Fruit fly (Drosophila melanogaster) whole organism, pupa: ENCODE data around the gene ebi.
A peak's percentile ranks its signal among the peaks of the same experiment; 100 is the strongest.

Experiments used
- CG10348 ChIP-seq: fragments of 200-800 bp; sonication (Bioruptor generic); IDR thresholded peaks from 2 replicates; pipeline ENCODE4 v1.3.6; 2022; ENCODE audit warnings: missing biosample characterization, missing genetic modification characterization
- CG12605 ChIP-seq: fragments of 200-800 bp; sonication (Bioruptor generic); IDR thresholded peaks from 2 replicates; pipeline ENCODE4 v1.3.6; 2022; ENCODE audit warnings: missing biosample characterization, missing genetic modification characterization
- CG13204 ChIP-seq: fragments of 200-800 bp; sonication (Bioruptor generic); optimal IDR thresholded peaks from 2 replicates; lab custom pipeline; 2018; ENCODE audit warnings: missing biosample characterization, mild to moderate bottlenecking, missing genetic modification characterization, moderate library complexity
- CG14655 ChIP-seq: fragments of 200-800 bp; sonication (Bioruptor generic); optimal IDR thresholded peaks from 3 replicates; lab custom pipeline; 2017; ENCODE audit warnings: mild to moderate bottlenecking, missing biosample characterization, missing genetic modification reagents, missing genetic modification characterization
- CG15710 ChIP-seq: fragments of 200-800 bp; sonication (Bioruptor generic); optimal IDR thresholded peaks from 2 replicates; lab custom pipeline; 2018; ENCODE audit warnings: missing biosample characterization, mild to moderate bottlenecking, missing genetic modification characterization, moderate library complexity
- CG17806 ChIP-seq: fragments of 200-800 bp; sonication (Bioruptor generic); optimal IDR thresholded peaks from 2 replicates; lab custom pipeline; 2018; ENCODE audit warnings: missing biosample characterization, mild to moderate bottlenecking, missing genetic modification characterization, moderate library complexity
- CG32121 ChIP-seq: fragments of 200-800 bp; sonication (Bioruptor generic); IDR thresholded peaks from 2 replicates; pipeline ENCODE4 v1.3.6; 2022; ENCODE audit warnings: missing biosample characterization, missing genetic modification characterization
- CG34367 ChIP-seq: fragments of 200-800 bp; sonication (Bioruptor generic); optimal IDR thresholded peaks from 2 replicates; lab custom pipeline; 2018; ENCODE audit warnings: missing biosample characterization, mild to moderate bottlenecking, missing genetic modification characterization
- CG4496 ChIP-seq: fragments of 200-800 bp; sonication (Bioruptor generic); IDR thresholded peaks from 3 replicates; pipeline ENCODE4 v1.3.6; 2022; ENCODE audit warnings: missing biosample characterization, missing genetic modification characterization
- CG8159 ChIP-seq: fragments of 200-800 bp; sonication (Bioruptor generic); optimal IDR thresholded peaks from 3 replicates; lab custom pipeline; 2018; ENCODE audit warnings: missing biosample characterization, mild to moderate bottlenecking, missing genetic modification characterization, moderate library complexity
- CG8301 ChIP-seq: fragments of 200-800 bp; sonication (Bioruptor generic); optimal IDR thresholded peaks from 2 replicates; lab custom pipeline; 2018; ENCODE audit warnings: missing biosample characterization, mild to moderate bottlenecking, missing genetic modification characterization
- CG9948 ChIP-seq: fragments of 200-800 bp; sonication (Bioruptor generic); optimal IDR thresholded peaks from 2 replicates; lab custom pipeline; 2018; ENCODE audit warnings: missing biosample characterization, mild to moderate bottlenecking, missing genetic modification characterization, moderate library complexity
- D1 ChIP-seq: fragments of 200-800 bp; sonication (Bioruptor generic); optimal IDR thresholded peaks from 2 replicates; lab custom pipeline; 2018; ENCODE audit warnings: missing biosample characterization, mild to moderate bottlenecking, missing genetic modification characterization, moderate library complexity
- EcR ChIP-seq: fragments of 200-800 bp; sonication (Bioruptor generic); optimal IDR thresholded peaks from 3 replicates; lab custom pipeline; 2019; ENCODE audit warnings: missing biosample characterization, missing genetic modification characterization, mild to moderate bottlenecking, moderate library complexity, missing genetic modification reagents
- Ets98B ChIP-seq: fragments of 200-800 bp; sonication (Bioruptor generic); IDR thresholded peaks from 2 replicates; pipeline ENCODE4 v1.3.6; 2022; ENCODE audit warnings: missing biosample characterization, missing genetic modification characterization
- Pif1A ChIP-seq: fragments of 200-800 bp; sonication (Bioruptor generic); optimal IDR thresholded peaks from 3 replicates; lab custom pipeline; 2016; ENCODE audit warnings: missing biosample characterization, missing genetic modification characterization
- Pif1B ChIP-seq: fragments of 200-800 bp; sonication (Bioruptor generic); optimal IDR thresholded peaks from 3 replicates; lab custom pipeline; 2016; ENCODE audit warnings: missing biosample characterization, missing genetic modification characterization
- Snoo ChIP-seq: fragments of 200-800 bp; sonication (Bioruptor generic); optimal IDR thresholded peaks from 3 replicates; lab custom pipeline; 2017; ENCODE audit warnings: missing biosample characterization, mild to moderate bottlenecking, missing genetic modification characterization, inconsistent platforms
- fd96Ca ChIP-seq: fragments of 200-800 bp; sonication (Bioruptor generic); IDR thresholded peaks from 3 replicates; pipeline ENCODE4 v1.3.6; 2022; ENCODE audit warnings: missing biosample characterization, missing genetic modification characterization
- gl ChIP-seq: fragments of 200-800 bp; sonication (Bioruptor generic); optimal IDR thresholded peaks from 2 replicates; lab custom pipeline; 2018; ENCODE audit warnings: missing biosample characterization, mild to moderate bottlenecking, missing genetic modification characterization
- rn ChIP-seq: fragments of 200-800 bp; sonication (Bioruptor generic); IDR thresholded peaks from 2 replicates; pipeline ENCODE4 v1.3.6; 2022; ENCODE audit warnings: missing biosample characterization, missing genetic modification characterization

The ebi gene

DNA sequence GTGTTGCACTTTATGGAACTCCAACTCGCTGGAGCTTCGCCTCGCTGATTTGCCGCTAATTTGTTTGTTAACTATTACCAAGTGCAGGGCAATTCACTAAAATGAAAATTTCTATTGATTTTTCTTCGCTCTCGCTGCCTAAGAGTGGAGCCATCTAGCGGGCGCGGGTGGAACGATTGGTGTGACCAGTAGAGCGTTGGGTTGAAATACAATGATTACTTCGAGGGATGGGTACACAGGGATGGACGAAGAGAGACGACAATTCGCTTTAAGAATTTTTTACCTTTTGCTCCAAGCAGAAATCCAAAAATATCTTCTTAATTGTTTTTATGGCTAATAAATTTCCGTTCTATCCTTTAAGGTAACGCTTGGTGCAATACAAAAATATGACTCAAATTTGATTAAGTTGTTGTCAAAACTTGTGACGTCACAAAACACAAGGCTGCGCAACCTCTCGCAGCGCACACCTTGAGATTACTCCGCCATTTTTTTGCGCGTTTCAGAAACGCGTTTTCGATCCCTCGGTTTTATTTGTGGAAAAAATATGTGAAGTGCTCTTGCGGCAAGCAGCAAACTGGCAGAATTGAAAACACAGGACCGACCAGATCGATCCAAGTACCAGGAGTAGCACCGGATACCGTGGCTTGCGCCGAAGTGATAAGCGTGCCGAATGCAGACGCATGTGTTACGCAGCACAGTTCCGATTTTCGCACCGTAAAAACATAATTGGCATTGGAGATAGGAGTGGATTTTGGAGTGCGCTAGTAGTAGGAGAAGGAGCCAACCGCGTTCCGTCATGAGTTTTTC, at the start of gene ebi, which contains the start of gene AP-2alpha:
Gene ebi, plus strand, starts transcription at position 475 of the 807 bp plus-strand sequence.
Gene AP-2alpha, minus strand, starts transcription at position 185 of the 807 bp plus-strand sequence.
- TF ChIP-seq CG12605 (no peak; the same call in 1 of the 2 replicates), CG8159 (tag; lab: Kevin White, UChicago) (peak; percentile 79), CG17806 (tag; lab: Kevin White, UChicago) (peak; percentile 58), rn (GFP tag; lab: Robert Waterston, UW) (peak; percentile 62; the same call in 1 of the 2 replicates), Snoo (tag; lab: Kevin White, UChicago) (peak; percentile 80), CG15710 (tag; lab: Kevin White, UChicago) (peak; percentile 87), CG9948 (tag; lab: Kevin White, UChicago) (peak; percentile 77), gl (tag; lab: Kevin White, UChicago) (no peak), Pif1B (GFP tag; lab: Kevin White, UChicago) (peak; percentile 44), D1 (tag; lab: Kevin White, UChicago) (no peak), CG14655 (GFP tag; lab: Kevin White, UChicago) (peak; percentile 79), Pif1A (GFP tag; lab: Kevin White, UChicago) (peak; percentile 80), CG32121 (GFP tag; lab: Robert Waterston, UW) (peak; percentile 64), EcR (GFP tag; lab: Kevin White, UChicago) (no peak), CG13204 (GFP tag; lab: Kevin White, UChicago) (no peak), Ets98B (GFP tag; lab: Robert Waterston, UW) (no peak; the same call in 1 of the 2 replicates), fd96Ca (GFP tag; lab: Robert Waterston, UW) (peak; percentile 88), CG34367 (tag; lab: Kevin White, UChicago) (peak; percentile 73), CG8301 (tag; lab: Kevin White, UChicago) (peak; percentile 68), CG4496 (GFP tag; lab: Robert Waterston, UW) (peak; percentile 75), CG10348 (GFP tag; lab: Robert Waterston, UW) (no peak)

DNA sequence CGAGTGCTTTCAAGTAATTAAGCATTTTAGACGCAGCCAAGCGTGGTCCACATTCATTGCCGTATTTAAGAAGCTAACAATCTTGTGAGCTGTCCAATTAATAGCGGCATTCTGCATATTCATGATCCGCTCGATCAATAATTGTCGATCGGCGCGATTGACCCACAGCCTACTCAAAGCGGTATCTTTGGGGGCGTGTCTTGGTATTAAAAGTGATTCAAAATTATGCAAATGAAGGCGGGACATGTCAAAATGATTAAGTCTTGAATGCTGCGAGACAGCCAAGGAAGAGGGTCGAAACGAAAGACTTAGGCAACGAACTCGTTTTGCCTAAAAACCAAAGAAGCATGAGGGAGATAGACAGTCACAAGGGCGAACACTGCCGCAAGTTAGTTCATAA, 48.0 kb upstream of the ebi start:
- no peak for TF ChIP-seq rn (GFP tag; lab: Robert Waterston, UW)
- TF ChIP-seq CG8301 (tag; lab: Kevin White, UChicago), result no peak
- TF ChIP-seq CG17806 (tag; lab: Kevin White, UChicago), result no peak
- no peak for TF ChIP-seq CG34367 (tag; lab: Kevin White, UChicago)
- no peak for TF ChIP-seq Pif1B (GFP tag; lab: Kevin White, UChicago)
- TF ChIP-seq CG8159 (tag; lab: Kevin White, UChicago), result no peak
- TF ChIP-seq CG12605, result no peak
- TF ChIP-seq fd96Ca (GFP tag; lab: Robert Waterston, UW), result no peak
- no peak for TF ChIP-seq Ets98B (GFP tag; lab: Robert Waterston, UW)
- TF ChIP-seq CG13204 (GFP tag; lab: Kevin White, UChicago), result no peak
- TF ChIP-seq CG32121 (GFP tag; lab: Robert Waterston, UW), result no peak
- no peak for TF ChIP-seq gl (tag; lab: Kevin White, UChicago)
- no peak for TF ChIP-seq CG9948 (tag; lab: Kevin White, UChicago)

DNA sequence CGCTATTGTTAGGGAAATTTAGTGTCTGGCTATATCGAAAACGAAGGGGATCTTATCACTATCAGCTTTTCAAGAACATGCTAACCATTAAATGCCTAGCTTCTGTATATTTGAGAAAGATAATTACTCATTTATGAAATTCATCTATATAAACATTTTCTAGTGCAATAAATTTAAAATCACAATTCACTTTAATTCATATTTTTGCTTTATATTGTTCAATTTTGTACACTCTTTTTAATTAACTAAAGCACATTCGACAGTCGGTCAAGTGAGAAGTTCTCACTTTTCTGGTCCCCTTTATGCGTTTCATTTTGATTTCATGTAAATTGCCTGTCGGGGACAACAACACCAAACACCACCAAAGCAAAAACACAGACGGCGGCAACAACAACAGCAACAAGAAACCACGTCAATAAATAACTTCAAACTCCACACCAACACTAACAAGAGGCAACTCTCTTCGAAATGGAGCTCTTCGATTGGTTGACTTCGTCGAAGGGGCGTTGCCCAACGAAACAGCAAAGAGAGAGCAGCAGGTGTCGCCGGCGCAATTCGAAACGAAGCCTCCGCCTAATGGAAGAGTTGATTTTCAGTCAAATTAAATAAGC, 46.4 kb upstream of the ebi start:
- TF ChIP-seq EcR (GFP tag; lab: Kevin White, UChicago), result no peak
- no peak for TF ChIP-seq CG8159 (tag; lab: Kevin White, UChicago)
- TF ChIP-seq CG8301 (tag; lab: Kevin White, UChicago), result no peak
- TF ChIP-seq Snoo (tag; lab: Kevin White, UChicago), result no peak
- no peak for TF ChIP-seq CG14655 (GFP tag; lab: Kevin White, UChicago)
- TF ChIP-seq CG32121 (GFP tag; lab: Robert Waterston, UW), result no peak
- no peak for TF ChIP-seq CG34367 (tag; lab: Kevin White, UChicago)

DNA sequence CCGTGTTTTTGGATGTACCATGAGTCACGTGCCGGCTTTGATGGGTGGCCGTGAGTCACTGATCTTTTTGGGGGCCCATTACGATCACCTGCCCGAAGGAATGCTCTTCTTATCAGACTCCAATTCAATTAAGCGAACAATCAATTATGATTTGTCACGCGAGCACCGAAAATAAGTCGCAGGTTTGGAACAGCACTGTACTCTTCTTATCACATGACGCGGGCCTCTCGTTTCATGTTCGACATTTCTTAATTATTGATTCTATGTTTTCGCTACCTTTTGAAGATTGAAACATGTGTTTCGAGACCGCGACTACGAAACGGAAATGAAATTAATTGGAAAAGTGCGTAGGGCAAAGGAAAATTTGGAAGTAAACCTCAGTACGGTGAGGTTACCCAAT, 45.1 kb upstream of the ebi start:
- no peak for TF ChIP-seq CG8159 (tag; lab: Kevin White, UChicago)

DNA sequence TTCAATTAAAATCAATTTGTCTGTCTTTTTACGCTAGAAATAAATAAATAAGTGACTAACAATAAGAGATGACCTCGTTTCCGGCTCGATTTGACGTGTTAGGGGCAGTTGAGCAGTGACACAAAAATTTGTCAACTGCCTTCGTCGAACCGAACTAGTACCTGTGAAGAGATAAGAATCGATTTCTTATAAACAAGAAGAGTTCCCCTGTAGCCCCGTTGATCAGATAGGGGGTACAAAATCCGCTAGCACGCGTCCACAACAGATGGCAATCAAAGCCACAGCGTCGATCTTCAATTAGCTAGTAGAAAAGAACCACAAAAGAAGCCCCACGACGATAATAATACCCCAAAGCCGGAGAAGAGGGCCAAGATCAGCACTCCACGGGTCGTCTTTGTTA, 43.1 kb upstream of the ebi start:
- TF ChIP-seq EcR (GFP tag; lab: Kevin White, UChicago) (no peak), CG10348 (GFP tag; lab: Robert Waterston, UW) (no peak)

DNA sequence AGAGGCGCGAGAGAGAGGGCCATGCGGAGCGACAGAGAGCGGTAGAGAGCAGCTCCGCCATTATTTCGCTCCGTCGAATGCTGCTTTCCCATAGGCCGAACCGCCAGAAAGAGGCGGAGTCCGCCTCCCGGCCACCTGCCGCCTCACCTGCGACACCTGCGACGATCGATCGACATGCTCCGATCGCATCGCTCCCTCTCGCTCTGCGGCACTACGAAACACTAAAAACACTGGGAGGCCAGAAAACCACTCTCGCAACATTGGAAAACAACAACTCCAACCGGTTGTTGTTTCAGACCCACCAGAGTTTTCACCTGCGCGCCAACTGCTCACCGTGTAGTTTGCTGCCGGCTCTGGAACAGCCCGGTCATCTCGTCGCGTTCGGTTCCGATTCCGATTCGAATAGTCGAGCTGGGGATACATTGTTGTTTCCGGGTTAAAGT, 37.1 kb upstream of the ebi start, which contains the start of gene al:
Gene al, plus strand, starts transcription at position 333 of the 443 bp plus-strand sequence.
- TF ChIP-seq CG4496 (GFP tag; lab: Robert Waterston, UW) (0 out of 3 replicates have a peak, but pooled peaks have one; percentile 36), CG8301 (tag; lab: Kevin White, UChicago) (no peak), D1 (tag; lab: Kevin White, UChicago) (no peak), CG32121 (GFP tag; lab: Robert Waterston, UW) (peak; percentile 18; the same call in 1 of the 2 replicates), CG12605 (no peak), EcR (GFP tag; lab: Kevin White, UChicago) (peak; percentile 18), CG9948 (tag; lab: Kevin White, UChicago) (no peak), gl (tag; lab: Kevin White, UChicago) (no peak)
